Worm (Caenorhabditis elegans) whole organism, late embryonic: ENCODE data around the gene B0410.3.

Source experiments
- K09A11.1 ChIP-seq: sonication (generic microtip); optimal IDR thresholded peaks from 2 replicates; lab custom pipeline; 2017; ENCODE audit warnings: antibody characterized with exemption, mild to moderate bottlenecking, missing genetic modification characterization, missing compliant biosample characterization; ENCODE audit not compliant: insufficient read depth
- ama-1 ChIP-seq: fragments of 150-350 bp; optimal IDR thresholded peaks from 2 replicates; lab custom pipeline; 2014
- ceh-9 ChIP-seq: sonication (generic microtip); optimal IDR thresholded peaks from 2 replicates; lab custom pipeline; 2016; ENCODE audit warnings: mild to moderate bottlenecking, missing genetic modification characterization, inconsistent platforms, missing compliant biosample characterization
- ets-4 ChIP-seq: sonication (generic microtip); optimal IDR thresholded peaks from 2 replicates; lab custom pipeline; 2016; ENCODE audit warnings: missing genetic modification characterization, missing compliant biosample characterization
- hlh-15 ChIP-seq: sonication (generic microtip); optimal IDR thresholded peaks from 2 replicates; lab custom pipeline; 2016; ENCODE audit warnings: missing genetic modification characterization, missing compliant biosample characterization
- lim-6 ChIP-seq: sonication (generic microtip); optimal IDR thresholded peaks from 2 replicates; lab custom pipeline; 2016; ENCODE audit warnings: missing genetic modification characterization, missing compliant biosample characterization
- pax-1 ChIP-seq: fragments of 150-350 bp; optimal IDR thresholded peaks from 2 replicates; lab custom pipeline; 2014; ENCODE audit warnings: missing biosample characterization, missing genetic modification characterization

ce11 chrX:2906062-2906732 lies 14.9 kb upstream of the B0410.3 start:
- TF ChIP-seq ama-1 (lab: Kevin White, UChicago) (no peak), K09A11.1 (tag; lab: Kevin White, UChicago) (no peak), ets-4 (tag; lab: Kevin White, UChicago) (no peak), lim-6 (tag; lab: Kevin White, UChicago) (no peak), pax-1 (tag; lab: Kevin White, UChicago) (no peak), hlh-15 (no peak), ceh-9 (tag; lab: Kevin White, UChicago) (no peak)
